Fruit fly (Drosophila melanogaster) S2 (cell line): Measurements from ENCODE around the gene CG15196.

Experiments used
- CG8478 ChIP-seq: fragments of >200 bp; optimal IDR thresholded peaks from 2 replicates; lab custom pipeline; 2018
- CTCF ChIP-seq, 2 experiments: fragments of >200 bp; optimal IDR thresholded peaks; 2 replicates each; lab custom pipeline; 2018

dm6 chrX:11424512-11424911 lies 14.8 kb downstream of the CG15196 start:
- TF ChIP-seq CTCF (optimal IDR thresholded peaks at IDR 0.05; lab: Kevin White, UChicago) (no peak), CG8478 (lab: Kevin White, UChicago) (no peak)
